Fruit fly (Drosophila melanogaster) whole organism: Measurements from ENCODE around the gene CG42335.

Experiments used
- CG8478 ChIP-seq: fragments of >200 bp; optimal IDR thresholded peaks from 2 replicates; lab custom pipeline; 2018; ENCODE audit warnings: inconsistent platforms
- Dll ChIP-seq: fragments of >200 bp; optimal IDR thresholded peaks from 2 replicates; lab custom pipeline; 2017
- EcR ChIP-seq, 2 experiments: fragments of >200 bp; optimal IDR thresholded peaks; 2 replicates each; lab custom pipeline; 2017; ENCODE audit warnings: missing biosample characterization in 2 of 2, missing genetic modification characterization in 2 of 2, missing genetic modification reagents in 2 of 2
- pan ChIP-seq: fragments of >200 bp; optimal IDR thresholded peaks from 2 replicates; lab custom pipeline; 2017
- psq ChIP-seq: fragments of >200 bp; optimal IDR thresholded peaks from 2 replicates; lab custom pipeline; 2017
- usp ChIP-seq: fragments of >200 bp; optimal IDR thresholded peaks from 2 replicates; lab custom pipeline; 2017; ENCODE audit warnings: missing biosample characterization, missing genetic modification characterization, mixed read lengths

DNA sequence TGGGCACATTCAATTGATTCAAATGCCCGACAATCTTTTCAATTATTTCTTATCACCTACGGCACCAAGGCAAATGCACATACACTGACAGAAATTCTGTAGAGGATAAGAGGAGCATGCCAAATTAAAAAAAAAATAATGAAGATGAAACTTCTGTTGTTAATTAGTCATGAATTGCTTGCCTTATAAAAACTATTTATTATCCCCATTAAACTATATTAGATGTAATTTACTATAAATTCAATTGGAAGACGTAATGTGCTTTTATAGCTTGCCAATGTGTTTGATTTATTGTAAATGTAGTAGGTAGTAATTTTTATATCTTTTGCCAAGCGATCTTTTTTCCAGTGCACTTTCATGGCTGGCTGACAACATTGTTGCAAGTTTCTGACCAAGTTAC lies 26.9 kb upstream of the CG42335 start:
- TF ChIP-seq EcR (GFP tag; optimal IDR thresholded peaks at IDR 0.05; lab: Kevin White, UChicago), result no peak
- no peak for TF ChIP-seq pan (lab: Kevin White, UChicago)
- no peak for TF ChIP-seq CG8478 (lab: Kevin White, UChicago)
- TF ChIP-seq usp (GFP tag; lab: Kevin White, UChicago), result no peak
- no peak for TF ChIP-seq Dll
- no peak for TF ChIP-seq psq (lab: Kevin White, UChicago)
